Fruit fly (Drosophila melanogaster) whole organism, embryonic: ENCODE results near the gene CG8119.

Experiments
- CG10147 ChIP-seq: fragments of 200-800 bp; sonication (Bioruptor generic); optimal IDR thresholded peaks from 2 replicates; lab custom pipeline; 2019; ENCODE audit warnings: missing biosample characterization, mild to moderate bottlenecking, missing genetic modification characterization, moderate library complexity
- CG11247 ChIP-seq: fragments of 200-800 bp; sonication (Bioruptor generic); IDR thresholded peaks from 2 replicates; pipeline ENCODE4 v1.3.6; 2022; ENCODE audit warnings: missing biosample characterization, missing genetic modification characterization
- CG11398 ChIP-seq: fragments of 200-800 bp; sonication (Bioruptor generic); optimal IDR thresholded peaks from 2 replicates; lab custom pipeline; 2016; ENCODE audit warnings: missing biosample characterization, missing genetic modification characterization
- CG11456 ChIP-seq: fragments of 200-800 bp; sonication (Bioruptor generic); IDR thresholded peaks from 3 replicates; pipeline ENCODE4 v1.3.6; 2022; ENCODE audit warnings: missing biosample characterization, missing genetic modification characterization
- CG11504 ChIP-seq: fragments of 200-800 bp; sonication (Bioruptor generic); optimal IDR thresholded peaks from 3 replicates; lab custom pipeline; 2019; ENCODE audit warnings: missing biosample characterization, mild to moderate bottlenecking, missing genetic modification characterization, moderate library complexity
- CG11696 ChIP-seq: fragments of 200-800 bp; sonication (Bioruptor generic); IDR thresholded peaks from 2 replicates; pipeline ENCODE4 v1.3.6; 2022; ENCODE audit warnings: missing biosample characterization, missing genetic modification characterization
- CG1233 ChIP-seq: fragments of 200-800 bp; sonication (Bioruptor generic); optimal IDR thresholded peaks from 4 replicates; lab custom pipeline; 2018; ENCODE audit warnings: missing biosample characterization, mild to moderate bottlenecking, missing genetic modification characterization
- CG12769 ChIP-seq: fragments of 200-800 bp; sonication (Bioruptor generic); optimal IDR thresholded peaks from 2 replicates; lab custom pipeline; 2019; ENCODE audit warnings: missing biosample characterization, mild to moderate bottlenecking, missing genetic modification characterization, moderate library complexity
- CG13296 ChIP-seq: fragments of 200-800 bp; sonication (Bioruptor generic); optimal IDR thresholded peaks from 3 replicates; lab custom pipeline; 2018; ENCODE audit warnings: missing biosample characterization, mild to moderate bottlenecking, missing genetic modification characterization
- CG17359 ChIP-seq: fragments of 200-800 bp; sonication (Bioruptor generic); optimal IDR thresholded peaks from 3 replicates; lab custom pipeline; 2018; ENCODE audit warnings: missing biosample characterization, mild to moderate bottlenecking, missing genetic modification characterization, moderate library complexity
- CG2712 ChIP-seq: fragments of 200-800 bp; optimal IDR thresholded peaks from 3 replicates; lab custom pipeline; 2019; ENCODE audit warnings: missing biosample characterization, mild to moderate bottlenecking, missing genetic modification characterization, moderate library complexity
- CG3407 ChIP-seq: fragments of 200-800 bp; sonication (Bioruptor generic); optimal IDR thresholded peaks from 2 replicates; lab custom pipeline; 2018; ENCODE audit warnings: missing biosample characterization, mild to moderate bottlenecking, missing genetic modification characterization
- CG6254 ChIP-seq: fragments of 200-800 bp; sonication (Bioruptor generic); optimal IDR thresholded peaks from 3 replicates; lab custom pipeline; 2017; ENCODE audit warnings: mild to moderate bottlenecking, missing biosample characterization, missing genetic modification reagents, missing genetic modification characterization
- CG6272 ChIP-seq: fragments of 200-800 bp; sonication (Bioruptor generic); IDR thresholded peaks from 2 replicates; pipeline ENCODE4 v1.3.6; 2022; ENCODE audit warnings: missing biosample characterization, missing genetic modification characterization
- CG7372 ChIP-seq: fragments of 200-800 bp; sonication (Bioruptor generic); IDR thresholded peaks from 2 replicates; pipeline ENCODE4 v1.3.6; 2022; ENCODE audit warnings: missing biosample characterization, missing genetic modification characterization
- CG7556 ChIP-seq: fragments of 200-800 bp; sonication (Bioruptor generic); optimal IDR thresholded peaks from 2 replicates; lab custom pipeline; 2017; ENCODE audit warnings: missing biosample characterization, mild to moderate bottlenecking, missing genetic modification characterization
- CG8478 ChIP-seq: fragments of >200 bp; optimal IDR thresholded peaks from 2 replicates; lab custom pipeline; 2018
- CG8924 ChIP-seq: fragments of 200-800 bp; optimal IDR thresholded peaks from 3 replicates; lab custom pipeline; 2019; ENCODE audit warnings: missing biosample characterization, mild to moderate bottlenecking, missing genetic modification characterization, moderate library complexity
- D19A ChIP-seq: fragments of 200-800 bp; optimal IDR thresholded peaks from 3 replicates; lab custom pipeline; 2019; ENCODE audit warnings: missing biosample characterization, mild to moderate bottlenecking, missing genetic modification characterization, moderate library complexity
- Deaf1 ChIP-seq: fragments of 200-800 bp; optimal IDR thresholded peaks from 3 replicates; lab custom pipeline; 2019; ENCODE audit warnings: missing biosample characterization, mild to moderate bottlenecking, missing genetic modification characterization, moderate library complexity
- Gsc ChIP-seq: fragments of 200-800 bp; sonication (Bioruptor generic); IDR thresholded peaks from 2 replicates; pipeline ENCODE4 v1.3.6; 2022; ENCODE audit warnings: missing biosample characterization, missing genetic modification characterization
- H2.0 ChIP-seq: fragments of 200-800 bp; sonication (Bioruptor generic); IDR thresholded peaks from 2 replicates; pipeline ENCODE4 v1.3.6; 2022; ENCODE audit warnings: missing biosample characterization, missing genetic modification characterization
- Hr51 ChIP-seq, 2 experiments: fragments of 200-800 bp; sonication (Bioruptor generic); optimal IDR thresholded peaks; 2 replicates in 1 of 2; 3 replicates in 1 of 2; lab custom pipeline; 2016 to 2018; ENCODE audit warnings: missing biosample characterization in 2 of 2, missing genetic modification characterization in 2 of 2, mild to moderate bottlenecking in 1 of 2, moderate library complexity in 1 of 2
- Hsf ChIP-seq: fragments of 200-800 bp; sonication (Bioruptor generic); optimal IDR thresholded peaks from 3 replicates; lab custom pipeline; 2016; ENCODE audit warnings: missing biosample characterization, missing genetic modification characterization
- Med ChIP-seq: fragments of 200-800 bp; sonication (Bioruptor generic); peaks from one replicate; lab custom pipeline; 2016; ENCODE audit warnings: missing biosample characterization, missing genetic modification characterization, mild to moderate bottlenecking, inconsistent platforms, moderate library complexity
- Mes4 ChIP-seq: fragments of 200-800 bp; sonication (Bioruptor generic); optimal IDR thresholded peaks from 2 replicates; lab custom pipeline; 2016; ENCODE audit warnings: missing biosample characterization, missing genetic modification characterization
- NC2β ChIP-seq: fragments of 200-800 bp; sonication (Bioruptor generic); optimal IDR thresholded peaks from 2 replicates; lab custom pipeline; 2016; ENCODE audit warnings: missing biosample characterization, missing genetic modification characterization
- Oli ChIP-seq: fragments of 200-800 bp; sonication (Bioruptor generic); optimal IDR thresholded peaks from 2 replicates; lab custom pipeline; 2018; ENCODE audit warnings: missing biosample characterization, mild to moderate bottlenecking, missing genetic modification characterization, moderate library complexity
- Pdp1 ChIP-seq, 2 experiments: fragments of 200-800 bp; sonication (Bioruptor generic); optimal IDR thresholded peaks; 3 replicates each; lab custom pipeline; 2016; ENCODE audit warnings: missing biosample characterization in 2 of 2, missing genetic modification characterization in 2 of 2, mild to moderate bottlenecking in 1 of 2, moderate library complexity in 1 of 2
- Rx ChIP-seq: fragments of 200-800 bp; sonication (Bioruptor generic); IDR thresholded peaks from 2 replicates; pipeline ENCODE4 v1.3.6; 2022; ENCODE audit warnings: missing biosample characterization, missing genetic modification characterization
- Ssrp ChIP-seq: fragments of 200-800 bp; sonication (Bioruptor generic); optimal IDR thresholded peaks from 2 replicates; lab custom pipeline; 2018; ENCODE audit warnings: missing biosample characterization, mild to moderate bottlenecking, missing genetic modification characterization, moderate library complexity
- Stat92E ChIP-seq, 3 experiments: fragments of >200 bp in 2 of 3; fragments of 200-800 bp in 1 of 3; sonication (Bioruptor generic) in 1 of 3; optimal IDR thresholded peaks; 2 replicates each; lab custom pipeline; 2017 to 2019; ENCODE audit warnings: missing biosample characterization in 3 of 3, missing genetic modification characterization in 3 of 3, mild to moderate bottlenecking in 1 of 3, moderate library complexity in 1 of 3
- aop ChIP-seq: fragments of 200-800 bp; sonication (Bioruptor generic); IDR thresholded peaks from 2 replicates; pipeline ENCODE4 v1.3.6; 2022; ENCODE audit warnings: missing biosample characterization, missing genetic modification characterization
- ap ChIP-seq: fragments of 200-800 bp; sonication (Bioruptor generic); IDR thresholded peaks from 2 replicates; pipeline ENCODE4 v1.3.6; 2022; ENCODE audit warnings: missing biosample characterization, missing genetic modification characterization
- br ChIP-seq: fragments of >200 bp; optimal IDR thresholded peaks from 2 replicates; lab custom pipeline; 2017
- btn ChIP-seq: fragments of 200-800 bp; sonication (Bioruptor generic); optimal IDR thresholded peaks from 2 replicates; lab custom pipeline; 2016; ENCODE audit warnings: missing biosample characterization, missing genetic modification characterization
- cg ChIP-seq: fragments of 200-800 bp; sonication (Bioruptor generic); optimal IDR thresholded peaks from 3 replicates; lab custom pipeline; 2019; ENCODE audit warnings: missing biosample characterization, mild to moderate bottlenecking, missing genetic modification characterization, moderate library complexity
- cwo ChIP-seq: fragments of 200-800 bp; sonication (Bioruptor generic); optimal IDR thresholded peaks from 3 replicates; lab custom pipeline; 2017; ENCODE audit warnings: missing biosample characterization, missing genetic modification characterization, mild to moderate bottlenecking, moderate library complexity, missing genetic modification reagents
- dysf ChIP-seq: fragments of 200-800 bp; sonication (Bioruptor generic); IDR thresholded peaks from 3 replicates; pipeline ENCODE4 v1.3.6; 2022; ENCODE audit warnings: missing biosample characterization, missing genetic modification characterization
- gem ChIP-seq: fragments of 200-800 bp; sonication (Bioruptor generic); optimal IDR thresholded peaks from 2 replicates; lab custom pipeline; 2019; ENCODE audit warnings: missing biosample characterization, mild to moderate bottlenecking, missing genetic modification characterization, moderate library complexity
- gro ChIP-seq: fragments of 200-800 bp; sonication (Bioruptor generic); optimal IDR thresholded peaks from 2 replicates; lab custom pipeline; 2016; ENCODE audit warnings: missing biosample characterization, missing genetic modification characterization
- kay ChIP-seq: fragments of 200-800 bp; sonication (Bioruptor generic); optimal IDR thresholded peaks from 2 replicates; lab custom pipeline; 2016; ENCODE audit warnings: missing biosample characterization, missing genetic modification characterization
- mam ChIP-seq: fragments of 200-800 bp; sonication (Bioruptor generic); optimal IDR thresholded peaks from 3 replicates; lab custom pipeline; 2016; ENCODE audit warnings: missing biosample characterization, missing genetic modification characterization
- nerfin-1 ChIP-seq: fragments of 200-800 bp; sonication (Bioruptor generic); optimal IDR thresholded peaks from 3 replicates; lab custom pipeline; 2019; ENCODE audit warnings: missing biosample characterization, mild to moderate bottlenecking, missing genetic modification characterization, moderate library complexity
- org-1 ChIP-seq: fragments of 200-800 bp; sonication (Bioruptor generic); optimal IDR thresholded peaks from 2 replicates; lab custom pipeline; 2017; ENCODE audit warnings: missing biosample characterization, missing genetic modification characterization
- phol ChIP-seq: fragments of 200-800 bp; sonication (Bioruptor generic); optimal IDR thresholded peaks from 3 replicates; lab custom pipeline; 2018; ENCODE audit warnings: missing biosample characterization, mild to moderate bottlenecking, missing genetic modification characterization, moderate library complexity
- salm ChIP-seq: fragments of 200-800 bp; sonication (Bioruptor generic); optimal IDR thresholded peaks from 2 replicates; lab custom pipeline; 2018; ENCODE audit warnings: missing biosample characterization, mild to moderate bottlenecking, missing genetic modification characterization
- sc ChIP-seq, 3 experiments: fragments of >200 bp in 2 of 3; fragments of 200-800 bp in 1 of 3; sonication (Bioruptor generic) in 1 of 3; optimal IDR thresholded peaks; 2 replicates in 2 of 3; 3 replicates in 1 of 3; lab custom pipeline; 2017; ENCODE audit warnings: mild to moderate bottlenecking in 1 of 3, missing biosample characterization in 1 of 3, missing genetic modification characterization in 1 of 3, missing genetic modification reagents in 1 of 3
- sqz ChIP-seq: fragments of 200-800 bp; sonication (Bioruptor generic); optimal IDR thresholded peaks from 3 replicates; lab custom pipeline; 2018; ENCODE audit warnings: missing biosample characterization, mild to moderate bottlenecking, missing genetic modification characterization
- zen2 ChIP-seq: fragments of 200-800 bp; sonication (Bioruptor generic); IDR thresholded peaks from 3 replicates; pipeline ENCODE4 v1.3.6; 2022; ENCODE audit warnings: missing biosample characterization, missing genetic modification characterization; ENCODE audit not compliant: partially characterized antibody

CG8119 gene

dm6 chrX:15615426-15615825, 47.0 kb upstream of the CG8119 start (continued):
- peak; percentile 5 for TF ChIP-seq sqz (GFP tag; lab: Kevin White, UChicago)
- TF ChIP-seq Stat92E (GFP tag; optimal IDR thresholded peaks at IDR 0.05; lab: Kevin White, UChicago) = no peak
- TF ChIP-seq D19A (tag; lab: Kevin White, UChicago) = peak; percentile 57
- TF ChIP-seq CG8924 (tag; lab: Kevin White, UChicago) = peak; percentile 63
- peak; percentile 38 for TF ChIP-seq CG12769
- TF ChIP-seq cg (GFP tag; lab: Kevin White, UChicago) = no peak
- TF ChIP-seq Med (GFP tag; lab: Kevin White, UChicago) = peak; percentile 68
- TF ChIP-seq zen2 (GFP tag; lab: Robert Waterston, UW) = no peak
- TF ChIP-seq dysf = peak; percentile 68; the same call in 2 of the 3 replicates
- peak; percentile 48; the same call in 1 of the 2 replicates for TF ChIP-seq CG7372 (GFP tag; lab: Robert Waterston, UW)
- peak; percentile 39; the same call in 1 of the 2 replicates for TF ChIP-seq CG11247 (GFP tag; lab: Robert Waterston, UW)
- peak; percentile 20 for TF ChIP-seq NC2β (GFP tag; lab: Kevin White, UChicago)
- TF ChIP-seq Gsc = no peak
- TF ChIP-seq Pdp1 (GFP tag; optimal IDR thresholded peaks at IDR 0.05; lab: Kevin White, UChicago) = peak; percentile 26 to 49
- peak; percentile 75 for TF ChIP-seq phol (tag; lab: Kevin White, UChicago)
- peak; percentile 18 for TF ChIP-seq kay
- peak; percentile 61 for TF ChIP-seq CG6254 (GFP tag; lab: Kevin White, UChicago)
- TF ChIP-seq br (lab: Kevin White, UChicago) = no peak
- TF ChIP-seq gro = no peak
- TF ChIP-seq Rx (GFP tag; lab: Robert Waterston, UW) = no peak
- TF ChIP-seq Ssrp (tag; lab: Kevin White, UChicago) = peak; percentile 64
- TF ChIP-seq sc (optimal IDR thresholded peaks at IDR 0.05; lab: Kevin White, UChicago) = no peak
- TF ChIP-seq sc (GFP tag; optimal IDR thresholded peaks at IDR 0.05; lab: Kevin White, UChicago) = peak; percentile 10
- TF ChIP-seq cwo (GFP tag; lab: Kevin White, UChicago) = no peak
- TF ChIP-seq CG1233 (GFP tag; lab: Kevin White, UChicago) = peak; percentile 24
- TF ChIP-seq ap (GFP tag; lab: Robert Waterston, UW) = peak; percentile 13; the same call in 1 of the 2 replicates
- peak; percentile 26 for TF ChIP-seq org-1 (GFP tag; lab: Kevin White, UChicago)
- peak; percentile 2 for TF ChIP-seq CG13296
- TF ChIP-seq Deaf1 (tag; lab: Kevin White, UChicago) = peak; percentile 16
- peak; percentile 50 for TF ChIP-seq salm (tag; lab: Kevin White, UChicago)
- TF ChIP-seq CG10147 (GFP tag; lab: Kevin White, UChicago) = peak; percentile 14
- no peak for TF ChIP-seq CG11456 (GFP tag; lab: Robert Waterston, UW)
- 0 out of 2 replicates have a peak, but pooled peaks have one; percentile 37 for TF ChIP-seq CG11696 (GFP tag; lab: Robert Waterston, UW)
- TF ChIP-seq CG8478 (lab: Kevin White, UChicago) = no peak
- TF ChIP-seq mam = peak; percentile 43
- TF ChIP-seq CG3407 = peak; percentile 27
- TF ChIP-seq aop (GFP tag; lab: Robert Waterston, UW) = no peak
- peak; percentile 74 for TF ChIP-seq CG17359
- no peak for TF ChIP-seq CG11398 (GFP tag; lab: Kevin White, UChicago)
- TF ChIP-seq gem (tag; lab: Kevin White, UChicago) = peak; percentile 82
- peak; percentile 28 for TF ChIP-seq Mes4 (GFP tag; lab: Kevin White, UChicago)
- peak; percentile 49 for TF ChIP-seq Hsf (GFP tag; lab: Kevin White, UChicago)
- TF ChIP-seq CG11504 (tag; lab: Kevin White, UChicago) = peak; percentile 81
- peak; percentile 72 for TF ChIP-seq Oli (tag; lab: Kevin White, UChicago)
- TF ChIP-seq Hr51 (GFP tag; optimal IDR thresholded peaks at IDR 0.05; lab: Kevin White, UChicago) = peak in 1 of 2 experiments; percentile 76
- TF ChIP-seq CG7556 (GFP tag; lab: Kevin White, UChicago) = peak; percentile 47
- TF ChIP-seq CG2712 (tag; lab: Kevin White, UChicago) = peak; percentile 79
- peak; percentile 35 for TF ChIP-seq nerfin-1 (tag; lab: Kevin White, UChicago)
- TF ChIP-seq H2.0 (GFP tag; lab: Robert Waterston, UW) = peak; percentile 54; the same call in 1 of the 2 replicates
- no peak for TF ChIP-seq CG6272 (GFP tag; lab: Robert Waterston, UW)
- no peak for TF ChIP-seq btn (GFP tag; lab: Kevin White, UChicago)
